Worm (Caenorhabditis elegans): Measurements from ENCODE around the gene acc-1.

Gene acc-1

DNA sequence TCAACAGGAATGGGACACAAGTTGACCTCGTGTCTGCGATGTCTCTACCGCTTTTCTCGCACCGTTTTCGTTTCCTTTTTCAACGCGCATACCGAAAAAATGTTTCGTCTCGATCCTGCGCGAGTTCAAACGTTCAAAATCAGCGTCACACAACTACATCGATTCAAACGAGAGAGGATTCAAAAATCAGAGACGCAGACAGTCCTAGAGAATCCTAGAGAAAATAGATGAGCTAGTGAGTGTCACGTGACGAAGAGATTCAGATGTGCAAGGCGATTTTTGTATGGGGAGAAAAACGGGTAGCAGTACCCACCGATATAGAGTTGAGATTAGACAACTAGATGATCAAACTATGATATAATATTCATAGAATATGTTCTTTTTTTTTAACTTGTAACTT lies 12.1 kb downstream of the acc-1 start:
- TF ChIP-seq gmeb-1 (tag; optimal IDR thresholded peaks at IDR 0.05) (peak; percentile 68), sma-9 (GFP tag; optimal IDR thresholded peaks at IDR 0.05) (peak; percentile 93), sma-9 (tag; optimal IDR thresholded peaks at IDR 0.05) (no peak), skn-1 (tag; optimal IDR thresholded peaks at IDR 0.05) (no peak), unc-62 (GFP tag; optimal IDR thresholded peaks at IDR 0.05) (no peak), sma-3 (GFP tag; optimal IDR thresholded peaks at IDR 0.05) (peak; percentile 70), nhr-25 (tag; optimal IDR thresholded peaks at IDR 0.05) (peak; percentile 68), fos-1 (tag; optimal IDR thresholded peaks at IDR 0.05) (peak; percentile 37), ztf-11 (tag; optimal IDR thresholded peaks at IDR 0.05) (no peak), peb-1 (tag; optimal IDR thresholded peaks at IDR 0.05) (no peak), nhr-129 (tag; optimal IDR thresholded peaks at IDR 0.05) (peak; percentile 65), lsy-2 (tag; optimal IDR thresholded peaks at IDR 0.05) (peak in 1 of 2 experiments; percentile 70), nhr-21 (tag; optimal IDR thresholded peaks at IDR 0.05) (peak; percentile 81), ama-1 (optimal IDR thresholded peaks at IDR 0.05) (no peak), nhr-6 (tag; optimal IDR thresholded peaks at IDR 0.05) (peak; percentile 81), mab-5 (tag; optimal IDR thresholded peaks at IDR 0.05) (no peak), mdl-1 (tag; optimal IDR thresholded peaks at IDR 0.05) (peak; percentile 59 to 83), C34F6.9 (tag; optimal IDR thresholded peaks at IDR 0.05) (no peak), elt-3 (tag; optimal IDR thresholded peaks at IDR 0.05) (no peak), elt-1 (tag; optimal IDR thresholded peaks at IDR 0.05) (peak; percentile 77), blmp-1 (tag; optimal IDR thresholded peaks at IDR 0.05; ENCODE audit: insufficient read depth) (peak; percentile 61), ceh-82 (tag; optimal IDR thresholded peaks at IDR 0.05) (no peak), alr-1 (tag; optimal IDR thresholded peaks at IDR 0.05) (no peak), sem-4 (tag; optimal IDR thresholded peaks at IDR 0.05) (peak; percentile 21), lin-13 (GFP tag; optimal IDR thresholded peaks at IDR 0.05) (peak; percentile 26), nhr-77 (tag; optimal IDR thresholded peaks at IDR 0.05) (no peak), F13H6.1 (tag; optimal IDR thresholded peaks at IDR 0.05) (peak; percentile 9), egl-27 (tag; optimal IDR thresholded peaks at IDR 0.05) (peak; percentile 33), crh-2 (tag; optimal IDR thresholded peaks at IDR 0.05) (peak; percentile 30)

DNA sequence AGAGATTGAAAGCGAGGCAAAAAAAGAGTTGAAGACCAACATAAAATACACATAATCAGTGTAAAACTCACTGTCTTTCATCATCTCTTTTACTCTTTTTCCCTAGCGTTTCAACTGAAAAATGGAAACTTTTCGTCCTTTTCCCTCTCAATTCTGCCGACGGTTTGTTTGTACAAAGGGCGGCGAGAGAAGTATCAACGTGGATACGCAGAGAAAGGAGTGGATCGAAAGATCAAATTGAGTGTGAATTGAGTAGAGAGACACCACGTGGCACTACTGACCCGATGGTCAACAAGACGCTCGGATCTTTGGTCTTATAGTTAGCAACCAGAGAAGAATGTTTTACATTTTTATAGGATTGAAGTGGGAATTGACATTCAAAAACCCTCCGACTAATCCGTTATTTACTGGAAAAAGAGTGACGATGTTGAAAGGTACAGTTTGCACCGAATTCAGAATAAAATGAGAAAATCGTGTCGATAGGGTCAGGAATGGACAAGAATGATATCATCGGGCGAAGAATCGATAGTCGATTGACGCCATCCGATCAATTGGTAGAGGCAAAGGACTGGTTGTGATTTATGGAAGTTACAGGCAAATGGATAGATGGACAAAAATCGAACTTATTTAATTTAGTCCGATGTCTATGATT lies 13.3 kb downstream of the acc-1 start:
- TF ChIP-seq sma-9 (GFP tag; optimal IDR thresholded peaks at IDR 0.05): peak; percentile 97
- TF ChIP-seq sma-9 (tag; optimal IDR thresholded peaks at IDR 0.05): no peak
- no peak for TF ChIP-seq snpc-4 (tag; optimal IDR thresholded peaks at IDR 0.05)
- TF ChIP-seq sem-4 (tag; optimal IDR thresholded peaks at IDR 0.05): peak; percentile 24
- TF ChIP-seq unc-55 (GFP tag; optimal IDR thresholded peaks at IDR 0.05): no peak
- no peak for TF ChIP-seq elt-1 (tag; optimal IDR thresholded peaks at IDR 0.05)
- TF ChIP-seq skn-1 (tag; optimal IDR thresholded peaks at IDR 0.05): no peak
- no peak for TF ChIP-seq zag-1 (tag; optimal IDR thresholded peaks at IDR 0.05)
- TF ChIP-seq nhr-129 (tag; optimal IDR thresholded peaks at IDR 0.05): peak; percentile 89
- no peak for TF ChIP-seq lin-11 (tag; optimal IDR thresholded peaks at IDR 0.05)
- peak; percentile 37 for TF ChIP-seq egl-27 (tag; optimal IDR thresholded peaks at IDR 0.05)
- TF ChIP-seq nhr-6 (tag; optimal IDR thresholded peaks at IDR 0.05): peak; percentile 49
- peak; percentile 24 for TF ChIP-seq lin-13 (GFP tag; optimal IDR thresholded peaks at IDR 0.05)
- TF ChIP-seq nhr-23 (tag; optimal IDR thresholded peaks at IDR 0.05): no peak
- no peak for TF ChIP-seq unc-62 (GFP tag; optimal IDR thresholded peaks at IDR 0.05)
- TF ChIP-seq sma-3 (GFP tag; optimal IDR thresholded peaks at IDR 0.05): peak; percentile 52
- TF ChIP-seq blmp-1 (tag; optimal IDR thresholded peaks at IDR 0.05; ENCODE audit: insufficient read depth): peak; percentile 49
- peak; percentile 58 for TF ChIP-seq fos-1 (tag; optimal IDR thresholded peaks at IDR 0.05)
- no peak for TF ChIP-seq nhr-11 (tag; optimal IDR thresholded peaks at IDR 0.05)
- no peak for TF ChIP-seq unc-39 (tag; optimal IDR thresholded peaks at IDR 0.05)
- no peak for TF ChIP-seq mbf-1 (tag; optimal IDR thresholded peaks at IDR 0.05)
- TF ChIP-seq mab-5 (tag; optimal IDR thresholded peaks at IDR 0.05): no peak
- TF ChIP-seq lsy-2 (tag; optimal IDR thresholded peaks at IDR 0.05): peak in 1 of 2 experiments; percentile 53
- peak; percentile 94 for TF ChIP-seq crh-2 (tag; optimal IDR thresholded peaks at IDR 0.05)
- TF ChIP-seq ztf-11 (tag; optimal IDR thresholded peaks at IDR 0.05): no peak
- peak; percentile 45 for TF ChIP-seq ztf-4 (tag; optimal IDR thresholded peaks at IDR 0.05)
- no peak for TF ChIP-seq R02D3.7 (tag; optimal IDR thresholded peaks at IDR 0.05)
- TF ChIP-seq dmd-4 (tag; optimal IDR thresholded peaks at IDR 0.05): no peak
- peak; percentile 45 for TF ChIP-seq gmeb-1 (tag; optimal IDR thresholded peaks at IDR 0.05)
- peak; percentile 92 for TF ChIP-seq F13H6.1 (tag; optimal IDR thresholded peaks at IDR 0.05)
- TF ChIP-seq ceh-16 (tag; optimal IDR thresholded peaks at IDR 0.05): no peak
- no peak for TF ChIP-seq ztf-1 (GFP tag; conservative IDR thresholded peaks at IDR 0.05)
- TF ChIP-seq C34F6.9 (tag; optimal IDR thresholded peaks at IDR 0.05): peak; percentile 4
- TF ChIP-seq alr-1 (tag; optimal IDR thresholded peaks at IDR 0.05): no peak
- TF ChIP-seq nhr-12 (tag; optimal IDR thresholded peaks at IDR 0.05): no peak
- TF ChIP-seq ceh-82 (tag; optimal IDR thresholded peaks at IDR 0.05): no peak
- TF ChIP-seq ama-1 (optimal IDR thresholded peaks at IDR 0.05): no peak
- TF ChIP-seq mdl-1 (tag; optimal IDR thresholded peaks at IDR 0.05): peak; percentile 50 to 75
- TF ChIP-seq ZK546.5 (tag; optimal IDR thresholded peaks at IDR 0.05): no peak
- TF ChIP-seq nhr-25 (tag; optimal IDR thresholded peaks at IDR 0.05): peak; percentile 79

All from whole organism, L2 larva.